Worm (Caenorhabditis elegans) whole organism, mixed stage, embryonic: ENCODE data around the gene R144.13.

Source experiments
- elt-1 ChIP-seq: sonication (generic microtip); optimal IDR thresholded peaks from 2 replicates; lab custom pipeline; 2017; ENCODE audit warnings: missing genetic modification characterization, mild to moderate bottlenecking, missing compliant biosample characterization, antibody characterized with exemption, moderate library complexity, borderline replicate concordance; ENCODE audit not compliant: insufficient read depth
- nhr-12 ChIP-seq: fragments of 150-350 bp; optimal IDR thresholded peaks from 2 replicates; lab custom pipeline; 2014; ENCODE audit warnings: missing biosample characterization, missing genetic modification characterization
- nhr-237 ChIP-seq: fragments of 150-350 bp; optimal IDR thresholded peaks from 2 replicates; lab custom pipeline; 2014; ENCODE audit warnings: missing biosample characterization, missing genetic modification characterization
- nhr-28 ChIP-seq: fragments of 150-350 bp; optimal IDR thresholded peaks from 2 replicates; lab custom pipeline; 2014; ENCODE audit warnings: missing biosample characterization, missing genetic modification characterization
- nhr-76 ChIP-seq: sonication (generic microtip); optimal IDR thresholded peaks from 2 replicates; lab custom pipeline; 2017; ENCODE audit warnings: missing biosample characterization, missing genetic modification characterization
- pha-4 ChIP-seq: fragments of 150-350 bp; optimal IDR thresholded peaks from 2 replicates; lab custom pipeline; 2018; ENCODE audit warnings: missing biosample characterization, missing genetic modification reagents, missing genetic modification characterization
- unc-62 ChIP-seq: fragments of 150-350 bp; optimal IDR thresholded peaks from 2 replicates; lab custom pipeline; 2014; ENCODE audit warnings: missing biosample characterization, missing genetic modification reagents, missing genetic modification characterization
- zip-8 ChIP-seq: fragments of 150-350 bp; optimal IDR thresholded peaks from 2 replicates; lab custom pipeline; 2014; ENCODE audit warnings: missing biosample characterization, missing genetic modification characterization
- ztf-11 ChIP-seq: fragments of 150-350 bp; optimal IDR thresholded peaks from 2 replicates; lab custom pipeline; 2014; ENCODE audit warnings: missing biosample characterization, missing genetic modification characterization

DNA sequence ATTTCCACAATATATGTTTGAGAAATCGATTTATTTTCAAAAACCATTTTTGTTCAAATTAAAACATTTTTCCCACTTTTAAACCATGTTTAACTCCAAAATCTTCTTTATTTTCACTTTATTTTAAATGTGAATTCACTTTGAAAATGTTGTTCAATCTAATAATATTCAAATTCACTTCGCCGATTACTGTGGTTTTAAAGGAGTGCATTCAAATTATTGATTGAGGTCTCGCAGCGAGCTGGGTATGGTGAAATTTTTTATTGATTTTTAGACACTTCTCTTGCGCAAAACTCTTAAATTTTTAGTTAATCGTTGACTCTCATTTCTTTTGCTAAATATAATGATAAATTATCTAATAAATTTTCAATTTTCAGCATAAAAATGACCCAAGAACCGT is 24.7 kb downstream of the R144.13 start, which contains the start of gene C45G9.5:
- TF ChIP-seq nhr-237 (tag; lab: Kevin White, UChicago) (no peak), ztf-11 (tag; lab: Kevin White, UChicago) (no peak), zip-8 (no peak), unc-62 (GFP tag; lab: Kevin White, UChicago) (no peak), pha-4 (tag; lab: Kevin White, UChicago) (no peak), nhr-28 (no peak), nhr-76 (no peak), nhr-12 (tag; lab: Kevin White, UChicago) (no peak), elt-1 (tag; lab: Kevin White, UChicago) (no peak)
